Worm (Caenorhabditis elegans): ENCODE results near the gene psr-1.

Gene psr-1

ce11 chrIV:4652962-4653361, at the start of gene psr-1:
TSS of gene psr-1 (plus strand) at chrIV:4653262.
- TF ChIP-seq tlp-1 (tag; optimal IDR thresholded peaks at IDR 0.05), result no peak

- peak; percentile 34 for TF ChIP-seq elt-2 (tag; optimal IDR thresholded peaks at IDR 0.05)
- TF ChIP-seq irx-1 (tag; optimal IDR thresholded peaks at IDR 0.05), result no peak
These were observed 47.5 kb upstream of the psr-1 start, which contains the start of gene nspg-10 for ce11 chrIV:4605608-4606007. TSS of gene nspg-10 (plus strand) at chrIV:4605786.

ce11 chrIV:4608661-4609060, 44.4 kb upstream of the psr-1 start:
- TF ChIP-seq efl-1 (optimal IDR thresholded peaks at IDR 0.05) (no peak), efl-1 (GFP tag; optimal IDR thresholded peaks at IDR 0.05 in 1 of 2) (no peak), aha-1 (tag; optimal IDR thresholded peaks at IDR 0.05) (no peak), dsc-1 (tag; optimal IDR thresholded peaks at IDR 0.05) (no peak), nhr-237 (tag; optimal IDR thresholded peaks at IDR 0.05) (no peak), lin-35 (GFP tag; optimal IDR thresholded peaks at IDR 0.05) (no peak), nhr-19 (GFP tag; conservative IDR thresholded peaks at IDR 0.05) (no peak), unc-30 (tag; optimal IDR thresholded peaks at IDR 0.05) (no peak), xbp-1 (tag; optimal IDR thresholded peaks at IDR 0.05) (no peak), sup-37 (GFP tag; optimal IDR thresholded peaks at IDR 0.05) (no peak)

ce11 chrIV:4609568-4609967, 43.5 kb upstream of the psr-1 start, which contains the start of gene col-110:
TSS of gene col-110 (minus strand) at chrIV:4609668.
- TF ChIP-seq swsn-7 (tag; optimal IDR thresholded peaks at IDR 0.05) (no peak), lin-39 (tag; optimal IDR thresholded peaks at IDR 0.05) (no peak), fos-1 (tag; optimal IDR thresholded peaks at IDR 0.05) (no peak), tlp-1 (tag; optimal IDR thresholded peaks at IDR 0.05) (no peak), ceh-88 (GFP tag; IDR thresholded peaks at IDR 0.05) (no peak), ceh-82 (tag; optimal IDR thresholded peaks at IDR 0.05) (no peak), mef-2 (tag; optimal IDR thresholded peaks at IDR 0.05) (no peak), jun-1 (tag; optimal IDR thresholded peaks at IDR 0.05) (no peak), mdl-1 (tag; optimal IDR thresholded peaks at IDR 0.05) (no peak), zip-4 (GFP tag; optimal IDR thresholded peaks at IDR 0.05) (no peak), C16A3.4 (tag; optimal IDR thresholded peaks at IDR 0.05) (no peak), unc-98 (GFP tag; IDR thresholded peaks at IDR 0.05) (no peak)

ce11 chrIV:4611740-4612139, 41.3 kb upstream of the psr-1 start:
- TF ChIP-seq nhr-77 (tag; optimal IDR thresholded peaks at IDR 0.05), result no peak
- no peak for TF ChIP-seq lin-14 (GFP tag; optimal IDR thresholded peaks at IDR 0.05)
- no peak for TF ChIP-seq efl-1 (optimal IDR thresholded peaks at IDR 0.05)
- TF ChIP-seq efl-1 (GFP tag; optimal IDR thresholded peaks at IDR 0.05 in 1 of 2), result peak in 1 of 2 experiments; percentile 39
- TF ChIP-seq fkh-8 (tag; optimal IDR thresholded peaks at IDR 0.05), result peak; percentile 48
- no peak for TF ChIP-seq tbx-2 (tag; optimal IDR thresholded peaks at IDR 0.05)
- TF ChIP-seq mef-2 (tag; optimal IDR thresholded peaks at IDR 0.05), result no peak
- TF ChIP-seq dpl-1 (GFP tag; optimal IDR thresholded peaks at IDR 0.05), result no peak
- TF ChIP-seq pag-3 (tag; optimal IDR thresholded peaks at IDR 0.05; ENCODE audit: borderline replicate concordance, insufficient read depth), result no peak
- no peak for TF ChIP-seq sptf-1 (tag; optimal IDR thresholded peaks at IDR 0.05)
- peak; percentile 62 for TF ChIP-seq nhr-85 (tag)
- no peak for TF ChIP-seq tlp-1 (tag; optimal IDR thresholded peaks at IDR 0.05)
- TF ChIP-seq dsc-1 (tag; optimal IDR thresholded peaks at IDR 0.05), result peak; percentile 61
- peak; percentile 61 for TF ChIP-seq pax-3 (tag; optimal IDR thresholded peaks at IDR 0.05)

ce11 chrIV:4612597-4612996, 40.5 kb upstream of the psr-1 start:
- no peak for TF ChIP-seq hlh-17 (GFP tag; optimal IDR thresholded peaks at IDR 0.05; ENCODE audit: borderline replicate concordance)
- TF ChIP-seq unc-86 (tag; optimal IDR thresholded peaks at IDR 0.05), result no peak
- TF ChIP-seq lin-13 (GFP tag; optimal IDR thresholded peaks at IDR 0.05), result no peak
- no peak for TF ChIP-seq ztf-4 (tag; optimal IDR thresholded peaks at IDR 0.05)
- no peak for TF ChIP-seq fkh-10 (GFP tag; optimal IDR thresholded peaks at IDR 0.05)
- no peak for TF ChIP-seq aly-2 (tag; optimal IDR thresholded peaks at IDR 0.05)
- TF ChIP-seq vab-15 (tag; optimal IDR thresholded peaks at IDR 0.05), result no peak
- no peak for TF ChIP-seq nhr-237 (tag; optimal IDR thresholded peaks at IDR 0.05)
